Worm (Caenorhabditis elegans) whole organism, L4 larva: Measurements from ENCODE around the gene catp-8.

Source experiments
- F37D6.2 ChIP-seq: sonication (generic microtip); optimal IDR thresholded peaks from 2 replicates; lab custom pipeline; 2016; ENCODE audit warnings: mild to moderate bottlenecking, missing genetic modification characterization, missing compliant biosample characterization
- T20F7.1 ChIP-seq: fragments of 200-800 bp; sonication (Bioruptor generic); optimal IDR thresholded peaks from 2 replicates; lab custom pipeline; 2018; ENCODE audit warnings: mild to moderate bottlenecking, missing genetic modification characterization, missing compliant biosample characterization
- T26A8.4 ChIP-seq: fragments of 200-800 bp; sonication (Bioruptor generic); IDR thresholded peaks from 2 replicates; pipeline ENCODE4 v1.3.6; 2022; ENCODE audit warnings: missing genetic modification characterization, missing compliant biosample characterization
- Y105C5A.15 ChIP-seq: fragments of 200-800 bp; sonication (Bioruptor generic); IDR thresholded peaks from 2 replicates; pipeline ENCODE4 v1.3.6; 2022; ENCODE audit warnings: missing genetic modification characterization, missing compliant biosample characterization
- ZK546.5 ChIP-seq, 2 experiments: sonication (generic microtip); optimal IDR thresholded peaks; 2 replicates each; lab custom pipeline; 2017; ENCODE audit warnings: missing biosample characterization in 2 of 2, missing genetic modification characterization in 2 of 2
- aha-1 ChIP-seq: fragments of 150-350 bp; peaks from one replicate; lab custom pipeline; 2014; ENCODE audit warnings: missing biosample characterization, missing genetic modification characterization
- arid-1 ChIP-seq: fragments of 200-800 bp; sonication (Bioruptor generic); conservative IDR thresholded peaks from 2 replicates; pipeline ENCODE4 v1.3.6; 2022; ENCODE audit warnings: missing genetic modification reagents, missing genetic modification characterization, missing compliant biosample characterization
- ceh-20 ChIP-seq: fragments of 200-800 bp; sonication (Bioruptor generic); IDR thresholded peaks from 2 replicates; pipeline ENCODE4 v1.3.6; 2022; ENCODE audit warnings: missing genetic modification reagents, missing genetic modification characterization, missing compliant biosample characterization
- ceh-44 ChIP-seq: fragments of 200-800 bp; sonication (Bioruptor generic); IDR thresholded peaks from 2 replicates; pipeline ENCODE4 v1.3.6; 2022; ENCODE audit warnings: missing genetic modification reagents, missing genetic modification characterization, missing compliant biosample characterization
- daf-12 ChIP-seq: fragments of 150-350 bp; optimal IDR thresholded peaks from 2 replicates; lab custom pipeline; 2014; ENCODE audit warnings: missing biosample characterization, missing genetic modification reagents, missing genetic modification characterization
- daf-16 ChIP-seq, 3 experiments: sonication (generic microtip); optimal IDR thresholded peaks; 2 replicates each; lab custom pipeline; 2016 to 2017; ENCODE audit warnings: missing genetic modification characterization in 3 of 3, missing genetic modification reagents in 3 of 3, mild to moderate bottlenecking in 2 of 3, missing compliant biosample characterization in 2 of 3, missing biosample characterization in 1 of 3, moderate library complexity in 1 of 3
- daf-19 ChIP-seq: fragments of 200-800 bp; sonication (Bioruptor generic); conservative IDR thresholded peaks from 2 replicates; pipeline ENCODE4 v1.3.6; 2022; ENCODE audit warnings: missing genetic modification characterization, missing compliant biosample characterization
- dpl-1 ChIP-seq: fragments of 150-350 bp; optimal IDR thresholded peaks from 2 replicates; lab custom pipeline; 2014; ENCODE audit warnings: missing biosample characterization, missing genetic modification reagents, missing genetic modification characterization
- dve-1 ChIP-seq: sonication (generic microtip); optimal IDR thresholded peaks from 2 replicates; lab custom pipeline; 2017; ENCODE audit warnings: antibody characterized with exemption, mild to moderate bottlenecking, missing genetic modification characterization, missing compliant biosample characterization; ENCODE audit not compliant: insufficient read depth
- egl-43 ChIP-seq: fragments of 200-800 bp; sonication (Bioruptor generic); IDR thresholded peaks from 2 replicates; pipeline ENCODE4 v1.3.6; 2022; ENCODE audit warnings: missing genetic modification reagents, missing genetic modification characterization, missing compliant biosample characterization
- fkh-10 ChIP-seq: fragments of 150-350 bp; optimal IDR thresholded peaks from 2 replicates; lab custom pipeline; 2014; ENCODE audit warnings: missing biosample characterization, missing genetic modification reagents, missing genetic modification characterization
- gei-8 ChIP-seq: fragments of 200-800 bp; sonication (Bioruptor generic); optimal IDR thresholded peaks from 2 replicates; lab custom pipeline; 2018; ENCODE audit warnings: mild to moderate bottlenecking, missing genetic modification characterization, missing compliant biosample characterization
- hlh-30 ChIP-seq: sonication (generic microtip); optimal IDR thresholded peaks from 2 replicates; lab custom pipeline; 2017; ENCODE audit warnings: antibody characterized with exemption, mild to moderate bottlenecking, missing genetic modification characterization, missing compliant biosample characterization; ENCODE audit not compliant: insufficient read depth
- hmg-1.1 ChIP-seq: fragments of 200-800 bp; sonication (Bioruptor generic); IDR thresholded peaks from 2 replicates; pipeline ENCODE4 v1.3.6; 2022; ENCODE audit warnings: missing genetic modification reagents, missing genetic modification characterization, missing compliant biosample characterization
- jun-1 ChIP-seq: fragments of 150-350 bp; optimal IDR thresholded peaks from 2 replicates; lab custom pipeline; 2014; ENCODE audit warnings: missing biosample characterization, missing genetic modification reagents, missing genetic modification characterization
- lim-7 ChIP-seq: fragments of 200-800 bp; sonication (Bioruptor generic); IDR thresholded peaks from 2 replicates; pipeline ENCODE4 v1.3.6; 2022; ENCODE audit warnings: missing genetic modification characterization, missing compliant biosample characterization
- lin-13 ChIP-seq: fragments of 150-350 bp; optimal IDR thresholded peaks from 2 replicates; lab custom pipeline; 2014; ENCODE audit warnings: missing biosample characterization, missing genetic modification reagents, missing genetic modification characterization
- lin-15B ChIP-seq: fragments of 150-350 bp; sonication (generic microtip); optimal IDR thresholded peaks from 3 replicates; lab custom pipeline; 2014; ENCODE audit warnings: missing biosample characterization, missing genetic modification characterization
- lin-29 ChIP-seq: fragments of 200-800 bp; sonication (Bioruptor generic); IDR thresholded peaks from 2 replicates; pipeline ENCODE4 v1.3.6; 2022; ENCODE audit warnings: missing genetic modification reagents, missing genetic modification characterization, missing compliant biosample characterization
- lin-39 ChIP-seq: fragments of 150-350 bp; optimal IDR thresholded peaks from 2 replicates; lab custom pipeline; 2014; ENCODE audit warnings: missing biosample characterization, missing genetic modification reagents, missing genetic modification characterization
- madf-9 ChIP-seq: fragments of 200-800 bp; sonication (Bioruptor generic); conservative IDR thresholded peaks from 2 replicates; pipeline ENCODE4 v1.3.6; 2022; ENCODE audit warnings: missing genetic modification reagents, missing genetic modification characterization, missing compliant biosample characterization
- mdt-29 ChIP-seq: fragments of 200-800 bp; sonication (Bioruptor generic); IDR thresholded peaks from 2 replicates; pipeline ENCODE4 v1.3.6; 2022; ENCODE audit warnings: missing genetic modification reagents, missing genetic modification characterization, missing compliant biosample characterization
- mes-2 ChIP-seq: sonication (generic microtip); optimal IDR thresholded peaks from 2 replicates; lab custom pipeline; 2016; ENCODE audit warnings: missing genotype, mild to moderate bottlenecking, missing genetic modification characterization, missing compliant biosample characterization; ENCODE audit not compliant: poor library complexity, severe bottlenecking
- mxl-2 ChIP-seq: fragments of 200-800 bp; sonication (Bioruptor generic); conservative IDR thresholded peaks from 2 replicates; pipeline ENCODE4 v1.3.6; 2022; ENCODE audit warnings: missing genetic modification reagents, missing genetic modification characterization, missing compliant biosample characterization
- nhr-10 ChIP-seq: fragments of 150-350 bp; optimal IDR thresholded peaks from 2 replicates; lab custom pipeline; 2014; ENCODE audit warnings: missing biosample characterization, missing genetic modification characterization
- pha-4 ChIP-seq, 2 experiments: fragments of 150-350 bp in 1 of 2; fragments of 200-800 bp in 1 of 2; sonication (Bioruptor generic) in 1 of 2; IDR thresholded peaks in 1 of 2; optimal IDR thresholded peaks in 1 of 2; 2 replicates each; pipeline versions ENCODE4 v1.3.6 to Lab custom; 2014 to 2022; ENCODE audit warnings: missing genetic modification characterization in 2 of 2, missing genetic modification reagents in 2 of 2, missing biosample characterization in 1 of 2, missing compliant biosample characterization in 1 of 2
- rbr-2 ChIP-seq: sonication (generic microtip); optimal IDR thresholded peaks from 2 replicates; lab custom pipeline; 2016; ENCODE audit warnings: missing genotype, missing genetic modification characterization, missing compliant biosample characterization
- sdz-12 ChIP-seq: fragments of 200-800 bp; sonication (Bioruptor generic); optimal IDR thresholded peaks from 2 replicates; lab custom pipeline; 2018; ENCODE audit warnings: mild to moderate bottlenecking, missing genetic modification characterization, missing compliant biosample characterization
- skn-1 ChIP-seq: fragments of 150-350 bp; optimal IDR thresholded peaks from 2 replicates; lab custom pipeline; 2014; ENCODE audit warnings: missing biosample characterization, missing genetic modification characterization
- spr-3 ChIP-seq: fragments of 200-800 bp; sonication (Bioruptor generic); optimal IDR thresholded peaks from 2 replicates; lab custom pipeline; 2018; ENCODE audit warnings: mild to moderate bottlenecking, missing genetic modification characterization, missing compliant biosample characterization
- unc-62 ChIP-seq, 3 experiments: fragments of 150-350 bp in 1 of 3; sonication (generic microtip); optimal IDR thresholded peaks in 2 of 3; peaks in 1 of 3; 1 replicate in 1 of 3; 2 replicates in 2 of 3; lab custom pipeline; 2014 to 2017; ENCODE audit warnings: missing biosample characterization in 3 of 3, missing genetic modification characterization in 3 of 3, missing genetic modification reagents in 3 of 3, missing genotype in 1 of 3
- vab-7 ChIP-seq: fragments of 200-800 bp; sonication (Bioruptor generic); IDR thresholded peaks from 2 replicates; pipeline ENCODE4 v1.3.6; 2022; ENCODE audit warnings: missing genetic modification reagents, missing genetic modification characterization, missing compliant biosample characterization
- zag-1 ChIP-seq: fragments of 150-350 bp; optimal IDR thresholded peaks from 2 replicates; lab custom pipeline; 2014; ENCODE audit warnings: missing biosample characterization, missing genetic modification characterization
- zfp-3 ChIP-seq: fragments of 200-800 bp; sonication (Bioruptor generic); conservative IDR thresholded peaks from 2 replicates; pipeline ENCODE4 v1.3.6; 2022; ENCODE audit warnings: missing genetic modification reagents, missing genetic modification characterization, missing compliant biosample characterization

Gene catp-8

DNA sequence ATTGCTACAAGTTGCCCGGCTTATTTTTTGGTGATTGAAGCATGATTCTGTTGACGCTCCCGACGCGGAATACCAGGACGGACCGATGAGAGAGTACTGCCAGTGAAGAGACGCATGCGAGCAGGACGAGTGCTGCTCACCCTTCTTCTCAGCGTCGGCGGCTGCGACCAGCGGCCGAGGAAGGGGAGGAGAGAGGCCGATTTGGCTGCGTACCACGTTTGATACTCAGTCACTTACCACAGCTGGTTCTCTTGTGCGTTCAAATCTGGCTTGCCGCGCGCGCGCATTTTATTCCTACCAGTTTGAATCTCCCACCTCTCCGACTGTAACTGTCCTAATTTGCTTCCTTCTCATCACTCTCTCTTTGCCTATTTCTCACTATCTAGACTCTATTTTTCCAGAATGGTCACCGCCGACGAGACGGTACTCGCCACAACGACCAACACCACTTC, 45.2 kb upstream of the catp-8 start, which contains the start of gene mep-1 (continued):
- TF ChIP-seq T20F7.1 (GFP tag; lab: Kevin White, UChicago) (peak; percentile 62), pha-4 (GFP tag; IDR thresholded peaks at IDR 0.05; lab: Robert Waterston, UW) (peak; percentile 58), pha-4 (tag; optimal IDR thresholded peaks at IDR 0.05; lab: Kevin White, UChicago) (no peak), vab-7 (GFP tag; lab: Robert Waterston, UW) (0 out of 2 replicates have a peak, but pooled peaks have one; percentile 55), sdz-12 (GFP tag; lab: Kevin White, UChicago) (no peak), ceh-44 (GFP tag; lab: Robert Waterston, UW) (no peak), nhr-10 (tag; lab: Kevin White, UChicago) (no peak), lin-29 (GFP tag; lab: Robert Waterston, UW) (no peak), jun-1 (tag; lab: Kevin White, UChicago) (no peak), daf-12 (tag; lab: Kevin White, UChicago) (no peak), mdt-29 (GFP tag; lab: Robert Waterston, UW) (no peak), skn-1 (no peak), daf-19 (GFP tag; lab: Robert Waterston, UW) (no peak), zag-1 (tag; lab: Kevin White, UChicago) (no peak), hmg-1.1 (GFP tag; lab: Robert Waterston, UW) (peak; percentile 84), mxl-2 (GFP tag; lab: Robert Waterston, UW) (no peak), ZK546.5 (tag; optimal IDR thresholded peaks at IDR 0.05; lab: Kevin White, UChicago) (no peak), F37D6.2 (peak; percentile 74), zfp-3 (no peak), spr-3 (GFP tag; lab: Kevin White, UChicago) (no peak), rbr-2 (tag; lab: Kevin White, UChicago) (peak; percentile 82), arid-1 (0 out of 2 replicates have a peak, but pooled peaks have one; percentile 24), dpl-1 (peak; percentile 65), lin-39 (tag; lab: Kevin White, UChicago) (no peak), lin-15B (tag; lab: Kevin White, UChicago) (no peak), Y105C5A.15 (no peak), madf-9 (peak; percentile 49; the same call in 1 of the 2 replicates)

DNA sequence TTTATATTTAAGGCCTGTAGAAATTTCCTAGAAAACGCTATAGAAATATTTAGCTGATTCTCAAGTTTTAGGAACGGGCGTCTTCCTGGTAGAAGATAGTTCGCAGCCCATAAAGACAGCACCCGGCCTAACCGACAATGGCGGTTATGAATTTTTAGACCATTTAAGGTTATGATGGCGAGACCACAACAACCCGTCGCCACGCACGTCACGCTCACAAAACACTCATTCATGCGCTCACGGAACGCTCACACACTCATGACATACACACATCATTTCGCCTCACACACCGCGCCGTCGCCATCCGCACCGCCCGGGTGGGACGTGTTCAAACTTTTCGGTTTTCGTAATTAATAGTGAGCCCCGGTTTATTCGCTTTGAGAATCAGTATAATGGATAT, 44.6 kb upstream of the catp-8 start:
- peak; percentile 43 for TF ChIP-seq mes-2 (tag; lab: Kevin White, UChicago)
- TF ChIP-seq egl-43 (GFP tag; lab: Robert Waterston, UW), result 0 out of 2 replicates have a peak, but pooled peaks have one; percentile 11
- no peak for TF ChIP-seq fkh-10
- TF ChIP-seq ceh-20 (GFP tag; lab: Robert Waterston, UW), result 0 out of 2 replicates have a peak, but pooled peaks have one; percentile 18
- peak; percentile 83 for TF ChIP-seq hlh-30 (tag; lab: Kevin White, UChicago)
- peak; percentile 88 for TF ChIP-seq aha-1 (tag; lab: Kevin White, UChicago)
- 0 out of 2 replicates have a peak, but pooled peaks have one; percentile 9 for TF ChIP-seq lim-7 (GFP tag; lab: Robert Waterston, UW)
- TF ChIP-seq unc-62 (GFP tag; optimal IDR thresholded peaks at IDR 0.05 in 1 of 2; lab: Kevin White, UChicago), result no peak
- TF ChIP-seq unc-62 (tag; optimal IDR thresholded peaks at IDR 0.05; lab: Kevin White, UChicago), result no peak
- TF ChIP-seq lin-13 (GFP tag; lab: Kevin White, UChicago), result peak; percentile 6
- TF ChIP-seq gei-8 (GFP tag; lab: Kevin White, UChicago), result peak; percentile 19
- TF ChIP-seq T26A8.4 (GFP tag; lab: Robert Waterston, UW), result no peak
- no peak for TF ChIP-seq daf-16 (GFP tag; optimal IDR thresholded peaks at IDR 0.05; lab: Kevin White, UChicago)
- peak; percentile 46 for TF ChIP-seq daf-16 (tag; optimal IDR thresholded peaks at IDR 0.05; lab: Kevin White, UChicago)
- peak; percentile 6 for TF ChIP-seq dve-1 (tag; lab: Kevin White, UChicago)
